Fruit fly (Drosophila melanogaster): ENCODE data around the gene RasGAP1.

Gene RasGAP1

DNA sequence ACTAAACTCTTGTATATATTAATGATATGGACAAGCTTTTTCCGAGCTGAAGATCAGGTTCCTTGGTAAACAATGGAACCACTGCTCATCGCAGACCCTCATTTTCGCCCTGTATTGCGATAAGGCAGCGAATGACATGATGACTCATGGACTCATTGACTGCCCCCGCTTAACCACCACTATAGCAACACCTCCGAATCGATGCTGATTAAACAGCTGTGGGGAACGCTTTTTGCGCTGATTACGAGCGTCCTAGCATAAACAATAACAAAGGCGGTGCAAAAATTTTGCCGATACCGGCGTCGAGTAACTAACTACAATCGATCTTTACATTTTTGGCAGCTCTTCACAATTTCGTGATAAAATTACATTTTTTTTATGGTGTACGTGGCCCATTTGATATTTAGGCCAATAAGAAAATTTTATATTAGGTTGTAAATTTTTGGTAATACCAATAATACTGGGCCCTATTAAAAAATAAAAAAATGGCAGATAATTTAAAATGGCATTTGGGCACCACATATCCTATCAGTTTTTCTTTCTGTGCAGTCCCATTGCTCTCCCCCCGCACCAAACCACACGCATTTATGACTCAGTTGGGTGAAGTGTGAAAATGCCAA lies 42.2 kb upstream of the RasGAP1 start (continued):
- no peak for TF ChIP-seq CG15514 (GFP tag; optimal IDR thresholded peaks at IDR 0.05)
- no peak for TF ChIP-seq gce (GFP tag; IDR thresholded peaks at IDR 0.05)
- TF ChIP-seq Ets97D (GFP tag; optimal IDR thresholded peaks at IDR 0.05), result no peak
- no peak for TF ChIP-seq Ssrp (tag; optimal IDR thresholded peaks at IDR 0.05)
- 0 out of 3 replicates have a peak, but pooled peaks have one; percentile 7 for TF ChIP-seq dysf (GFP tag; IDR thresholded peaks at IDR 0.05)
- TF ChIP-seq dimm (GFP tag; IDR thresholded peaks at IDR 0.05), result no peak
- TF ChIP-seq rib (GFP tag; IDR thresholded peaks at IDR 0.05), result peak; percentile 72
- TF ChIP-seq sd (tag; optimal IDR thresholded peaks at IDR 0.05), result peak; percentile 35
- no peak for TF ChIP-seq H15 (GFP tag; IDR thresholded peaks at IDR 0.05)
- peak; percentile 34 for TF ChIP-seq gem (tag; optimal IDR thresholded peaks at IDR 0.05)
- no peak for TF ChIP-seq CG3726 (GFP tag; IDR thresholded peaks at IDR 0.05)
- no peak for TF ChIP-seq CG10147 (GFP tag; optimal IDR thresholded peaks at IDR 0.05)
- no peak for TF ChIP-seq CG6791 (GFP tag; IDR thresholded peaks at IDR 0.05; ENCODE audit: partially characterized antibody)
- no peak for TF ChIP-seq CG14667 (GFP tag; IDR thresholded peaks at IDR 0.05)
- no peak for TF ChIP-seq YL-1 (GFP tag; optimal IDR thresholded peaks at IDR 0.05)
- peak; percentile 44 for TF ChIP-seq exex (tag; optimal IDR thresholded peaks at IDR 0.05)
- TF ChIP-seq ham (GFP tag; IDR thresholded peaks at IDR 0.05), result no peak
- no peak for TF ChIP-seq D (optimal IDR thresholded peaks at IDR 0.05)
- no peak for TF ChIP-seq D (GFP tag; optimal IDR thresholded peaks at IDR 0.05)
- peak; percentile 39 for TF ChIP-seq sug (tag; optimal IDR thresholded peaks at IDR 0.05)
- TF ChIP-seq CG2678 (tag; optimal IDR thresholded peaks at IDR 0.05), result peak; percentile 35
- TF ChIP-seq jumu (GFP tag; optimal IDR thresholded peaks at IDR 0.05), result no peak
- no peak for TF ChIP-seq Hmx (GFP tag; optimal IDR thresholded peaks at IDR 0.05)
- TF ChIP-seq CG15696 (tag; optimal IDR thresholded peaks at IDR 0.05), result no peak
- no peak for TF ChIP-seq CG12659 (GFP tag; optimal IDR thresholded peaks at IDR 0.05)
- peak; percentile 1 for TF ChIP-seq Mes4 (GFP tag; optimal IDR thresholded peaks at IDR 0.05)
- TF ChIP-seq da (GFP tag; optimal IDR thresholded peaks at IDR 0.05), result no peak
- TF ChIP-seq CG1529 (GFP tag; optimal IDR thresholded peaks at IDR 0.05), result no peak
- no peak for TF ChIP-seq Nf-YC (tag; optimal IDR thresholded peaks at IDR 0.05)
- peak; percentile 68 for TF ChIP-seq sens (GFP tag)
- TF ChIP-seq CG2875 (GFP tag; optimal IDR thresholded peaks at IDR 0.05), result no peak
- TF ChIP-seq Vsx1 (GFP tag; optimal IDR thresholded peaks at IDR 0.05), result no peak
- peak; percentile 20 for TF ChIP-seq lbe (GFP tag; optimal IDR thresholded peaks at IDR 0.05)
- TF ChIP-seq shn (GFP tag; optimal IDR thresholded peaks at IDR 0.05), result peak; percentile 27
- no peak for TF ChIP-seq Hr39 (optimal IDR thresholded peaks at IDR 0.05)
- no peak for TF ChIP-seq odd (GFP tag; optimal IDR thresholded peaks at IDR 0.05)
- no peak for TF ChIP-seq gsb (GFP tag; IDR thresholded peaks at IDR 0.05)
- TF ChIP-seq bsh (GFP tag; optimal IDR thresholded peaks at IDR 0.05), result peak in 1 of 2 experiments; percentile 9
- 0 out of 2 replicates have a peak, but pooled peaks have one; percentile 25 for TF ChIP-seq CG17328 (GFP tag; IDR thresholded peaks at IDR 0.05)
- TF ChIP-seq CG1792 (GFP tag; optimal IDR thresholded peaks at IDR 0.05), result no peak
- no peak for TF ChIP-seq Sin3A (optimal IDR thresholded peaks at IDR 0.05)
- no peak for TF ChIP-seq sens-2 (GFP tag; IDR thresholded peaks at IDR 0.05)
- TF ChIP-seq CG18262 (tag; optimal IDR thresholded peaks at IDR 0.05), result no peak
- TF ChIP-seq Adf1 (GFP tag; IDR thresholded peaks at IDR 0.05), result peak; percentile 11; the same call in 1 of the 2 replicates

Data from whole organism, embryonic.